Worm (Caenorhabditis elegans) whole organism, midembryonic: ENCODE results near the gene nstp-7.

ENCODE experiments used
- T22C8.4 ChIP-seq: fragments of 200-800 bp; sonication (Bioruptor generic); IDR thresholded peaks from 2 replicates; pipeline ENCODE4 v1.3.6; 2022; ENCODE audit warnings: missing genetic modification characterization, missing compliant biosample characterization
- cog-1 ChIP-seq: sonication (generic microtip); optimal IDR thresholded peaks from 2 replicates; lab custom pipeline; 2016; ENCODE audit warnings: missing genetic modification characterization, missing compliant biosample characterization
- flt-1 ChIP-seq: fragments of 200-800 bp; sonication (Bioruptor generic); IDR thresholded peaks from 2 replicates; pipeline ENCODE4 v1.3.6; 2022; ENCODE audit warnings: missing genetic modification characterization, missing compliant biosample characterization
- klf-2 ChIP-seq: fragments of 200-800 bp; sonication (Bioruptor generic); conservative IDR thresholded peaks from 2 replicates; pipeline ENCODE4 v1.3.6; 2022; ENCODE audit warnings: missing genetic modification reagents, missing genetic modification characterization, missing compliant biosample characterization
- ref-1 ChIP-seq: fragments of 200-800 bp; sonication (Bioruptor generic); conservative IDR thresholded peaks from 2 replicates; pipeline ENCODE4 v1.3.6; 2022; ENCODE audit warnings: missing genetic modification reagents, missing genetic modification characterization, missing compliant biosample characterization
- tab-1 ChIP-seq: fragments of 200-800 bp; sonication (Bioruptor generic); IDR thresholded peaks from 2 replicates; pipeline ENCODE4 v1.3.6; 2022; ENCODE audit warnings: missing genetic modification characterization, missing compliant biosample characterization

ce11 chrV:576070-576469 lies 5.6 kb upstream of the nstp-7 start, which contains the start of gene K06H6.5:
- TF ChIP-seq cog-1 (tag; lab: Kevin White, UChicago) = no peak
- no peak for TF ChIP-seq klf-2
- TF ChIP-seq flt-1 = no peak
- TF ChIP-seq ref-1 (GFP tag; lab: Robert Waterston, UW) = no peak
- no peak for TF ChIP-seq T22C8.4 (GFP tag; lab: Robert Waterston, UW)
- no peak for TF ChIP-seq tab-1
